Fruit fly (Drosophila melanogaster): Measurements from ENCODE around the gene Atg4b.
A peak's percentile ranks its signal among the peaks of the same experiment; 100 is the strongest.

The Atg4b gene

dm6 chr3R:15330472-15330871 lies 26.3 kb downstream of the Atg4b start, which contains the start of gene mRpL9 (continued):
- TF ChIP-seq HmgD (GFP tag; optimal IDR thresholded peaks at IDR 0.05) (peak; percentile 17), CG10979 (tag; optimal IDR thresholded peaks at IDR 0.05) (peak; percentile 14), Camta (GFP tag; optimal IDR thresholded peaks at IDR 0.05) (no peak), eve (GFP tag; optimal IDR thresholded peaks at IDR 0.05) (no peak), zf30C (GFP tag; optimal IDR thresholded peaks at IDR 0.05) (peak; percentile 10), Abd-B (GFP tag; optimal IDR thresholded peaks at IDR 0.05) (peak; percentile 91), MBD-R2 (GFP tag; IDR thresholded peaks at IDR 0.05) (peak; percentile 86), E2f1 (GFP tag; IDR thresholded peaks at IDR 0.05) (no peak), otp (GFP tag; IDR thresholded peaks at IDR 0.05) (no peak), jigr1 (GFP tag; IDR thresholded peaks at IDR 0.05) (no peak), CG6813 (GFP tag; optimal IDR thresholded peaks at IDR 0.05) (no peak), Drgx (GFP tag; IDR thresholded peaks at IDR 0.05) (no peak), run (tag; optimal IDR thresholded peaks at IDR 0.05) (no peak), CG7987 (GFP tag; optimal IDR thresholded peaks at IDR 0.05) (no peak), ftz-f1 (GFP tag; optimal IDR thresholded peaks at IDR 0.05) (no peak), CG31224 (GFP tag; IDR thresholded peaks at IDR 0.05) (no peak), Xbp1 (GFP tag; optimal IDR thresholded peaks at IDR 0.05) (no peak), gce (GFP tag; IDR thresholded peaks at IDR 0.05) (no peak), CG18262 (tag; optimal IDR thresholded peaks at IDR 0.05) (no peak), Gug (GFP tag; IDR thresholded peaks at IDR 0.05) (peak; percentile 41; the same call in 1 of the 4 replicates), Myb (GFP tag; optimal IDR thresholded peaks at IDR 0.05) (peak; percentile 77), dysf (GFP tag; IDR thresholded peaks at IDR 0.05) (no peak), seq (GFP tag; IDR thresholded peaks at IDR 0.05) (no peak), Dp (GFP tag; optimal IDR thresholded peaks at IDR 0.05) (peak; percentile 61), CG2875 (GFP tag; optimal IDR thresholded peaks at IDR 0.05) (no peak), cg (GFP tag; optimal IDR thresholded peaks at IDR 0.05) (no peak), dimm (GFP tag; IDR thresholded peaks at IDR 0.05) (no peak), Nf-YA (GFP tag; IDR thresholded peaks at IDR 0.05) (no peak), CG4820 (GFP tag; optimal IDR thresholded peaks at IDR 0.05) (no peak), CG13775 (GFP tag; optimal IDR thresholded peaks at IDR 0.05) (no peak), stwl (tag; optimal IDR thresholded peaks at IDR 0.05) (peak; percentile 48), Lim3 (GFP tag; IDR thresholded peaks at IDR 0.05) (no peak), Ssrp (tag; optimal IDR thresholded peaks at IDR 0.05) (no peak), CG17361 (GFP tag; IDR thresholded peaks at IDR 0.05) (no peak; the same call in 2 of the 3 replicates), bcd (GFP tag; optimal IDR thresholded peaks at IDR 0.05) (no peak), CG16863 (GFP tag; optimal IDR thresholded peaks at IDR 0.05) (no peak), CG9817 (tag; optimal IDR thresholded peaks at IDR 0.05) (peak; percentile 33), cwo (GFP tag; optimal IDR thresholded peaks at IDR 0.05) (no peak), CG12299 (tag; optimal IDR thresholded peaks at IDR 0.05) (no peak), CG12769 (tag; optimal IDR thresholded peaks at IDR 0.05) (no peak), wdn (GFP tag; IDR thresholded peaks at IDR 0.05) (no peak), pita (GFP tag; optimal IDR thresholded peaks at IDR 0.05) (no peak), CG12659 (GFP tag; optimal IDR thresholded peaks at IDR 0.05) (peak; percentile 46), CG6654 (GFP tag; optimal IDR thresholded peaks at IDR 0.05) (no peak), da (GFP tag; optimal IDR thresholded peaks at IDR 0.05) (no peak), MTF-1 (GFP tag; optimal IDR thresholded peaks at IDR 0.05; ENCODE audit: borderline replicate concordance) (no peak), corto (GFP tag; optimal IDR thresholded peaks at IDR 0.05) (no peak), fu2 (GFP tag; optimal IDR thresholded peaks at IDR 0.05) (no peak), Mad (GFP tag; optimal IDR thresholded peaks at IDR 0.05) (peak; percentile 22), inv (GFP tag; IDR thresholded peaks at IDR 0.05; ENCODE audit: partially characterized antibody) (no peak), CG3726 (GFP tag; IDR thresholded peaks at IDR 0.05) (no peak), pfk (GFP tag; optimal IDR thresholded peaks at IDR 0.05) (no peak)
